Worm (Caenorhabditis elegans) whole organism, late embryonic: ENCODE results near the gene znf-474.

Source experiments
- ceh-19 ChIP-seq: fragments of 200-800 bp; sonication (Bioruptor generic); optimal IDR thresholded peaks from 2 replicates; lab custom pipeline; 2018; ENCODE audit warnings: mild to moderate bottlenecking, missing genetic modification characterization, missing compliant biosample characterization
- fkh-10 ChIP-seq: fragments of 150-350 bp; optimal IDR thresholded peaks from 2 replicates; lab custom pipeline; 2014; ENCODE audit warnings: missing biosample characterization, missing genetic modification reagents, missing genetic modification characterization

DNA sequence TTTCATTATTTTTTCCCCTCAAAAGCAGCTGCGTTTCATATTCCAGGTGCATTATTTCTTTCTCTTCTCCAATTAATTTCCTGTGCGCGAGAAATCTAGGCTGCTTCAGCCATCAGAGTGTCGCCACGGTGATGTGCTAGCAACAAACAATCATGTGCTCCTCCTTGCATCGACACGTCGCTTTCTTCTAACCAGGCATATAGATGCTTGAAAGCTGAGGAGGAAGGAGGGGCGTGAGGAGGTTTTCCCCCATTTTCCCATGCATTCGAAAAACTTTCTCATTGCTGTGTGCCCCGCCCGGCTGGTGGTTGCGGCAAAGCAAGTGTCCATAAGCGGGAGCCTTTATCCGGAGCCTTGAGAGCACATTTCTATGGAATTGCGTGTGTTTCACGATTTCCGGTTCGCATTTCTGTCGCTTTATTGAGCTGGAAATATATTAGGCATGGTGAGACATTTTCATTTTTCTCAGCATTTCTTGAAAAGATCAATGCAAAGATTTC, at the start of gene znf-474:
- no peak for TF ChIP-seq fkh-10 (GFP tag; lab: Kevin White, UChicago)
- no peak for TF ChIP-seq ceh-19 (GFP tag; lab: Kevin White, UChicago)
